Worm (Caenorhabditis elegans): ENCODE results near the gene aqp-2.
A peak's percentile ranks its signal among the peaks of the same experiment; 100 is the strongest.

Gene aqp-2

DNA sequence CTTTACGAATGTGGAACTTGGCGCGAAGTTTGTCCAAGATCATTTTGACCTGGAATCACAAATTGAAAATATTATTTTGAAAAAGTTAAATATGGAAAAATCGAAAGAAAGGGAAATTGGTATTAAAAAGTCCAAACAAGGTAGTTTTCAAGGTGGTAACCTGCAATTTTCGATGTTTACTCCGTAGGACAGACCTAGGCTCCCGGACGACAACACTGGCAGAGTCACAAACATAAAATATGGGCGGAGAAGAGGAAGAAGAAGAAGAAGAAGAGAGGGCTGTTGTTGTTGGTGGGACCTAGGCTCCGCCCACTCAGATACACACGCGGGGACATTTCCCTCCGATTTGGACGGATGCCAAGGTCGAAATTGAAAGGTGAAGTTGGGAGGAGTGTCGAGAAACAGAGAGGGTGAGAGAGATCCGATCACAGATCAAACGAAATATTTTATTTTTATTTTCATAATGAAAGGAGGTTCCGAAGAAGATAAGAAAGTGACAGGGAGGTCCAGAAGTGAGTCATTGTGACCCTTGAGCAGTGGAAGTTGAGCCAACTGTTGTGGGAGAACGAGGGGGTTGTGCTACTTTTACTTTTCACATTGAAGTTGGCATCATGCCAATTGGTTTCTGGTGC lies at the start of gene aqp-2:
Gene aqp-2, minus strand, starts transcription at position 51 of the 632 bp plus-strand sequence.
- no peak for TF ChIP-seq ces-1 (GFP tag; optimal IDR thresholded peaks at IDR 0.05)
- no peak for TF ChIP-seq ceh-43 (GFP tag; optimal IDR thresholded peaks at IDR 0.05)
- peak; percentile 45 for TF ChIP-seq unc-120 (tag; optimal IDR thresholded peaks at IDR 0.05; ENCODE audit: poor library complexity, severe bottlenecking)
- peak; percentile 25 for TF ChIP-seq mep-1 (tag; optimal IDR thresholded peaks at IDR 0.05)
- no peak for TF ChIP-seq nhr-76 (tag; optimal IDR thresholded peaks at IDR 0.05)
- TF ChIP-seq zip-8 (tag; optimal IDR thresholded peaks at IDR 0.05), result no peak
- TF ChIP-seq lin-13 (tag; optimal IDR thresholded peaks at IDR 0.05), result no peak
- TF ChIP-seq bed-3 (GFP tag; optimal IDR thresholded peaks at IDR 0.05), result no peak
- no peak for TF ChIP-seq ceh-39 (tag; optimal IDR thresholded peaks at IDR 0.05)
- TF ChIP-seq unc-62 (GFP tag; optimal IDR thresholded peaks at IDR 0.05), result peak; percentile 88
- no peak for TF ChIP-seq ztf-11 (tag; optimal IDR thresholded peaks at IDR 0.05)
- TF ChIP-seq snpc-4 (tag; optimal IDR thresholded peaks at IDR 0.05), result no peak
- TF ChIP-seq sem-2 (GFP tag; optimal IDR thresholded peaks at IDR 0.05), result no peak
- no peak for TF ChIP-seq ceh-83 (GFP tag; optimal IDR thresholded peaks at IDR 0.05)
- TF ChIP-seq blmp-1 (tag; optimal IDR thresholded peaks at IDR 0.05), result peak; percentile 51
- TF ChIP-seq hlh-1 (tag; optimal IDR thresholded peaks at IDR 0.05), result peak; percentile 72

DNA sequence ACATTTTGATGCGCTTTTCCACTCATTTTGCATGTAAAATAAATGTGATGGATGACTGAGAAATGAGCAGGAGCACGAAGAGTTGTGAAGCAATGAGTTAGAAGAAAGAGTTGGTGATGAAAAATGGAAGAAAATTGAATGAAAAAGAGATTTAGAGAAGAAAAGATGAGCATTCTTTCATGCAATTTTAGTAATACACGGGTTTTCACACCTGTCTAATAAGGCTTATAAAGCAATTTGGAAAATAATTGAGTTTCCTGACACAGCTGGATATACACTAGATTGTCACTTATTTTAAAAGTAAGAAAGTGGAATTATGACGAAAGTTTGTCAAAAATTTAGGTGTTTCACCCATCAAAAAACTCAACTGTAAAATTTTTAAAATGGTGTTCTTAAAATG lies 49.0 kb upstream of the aqp-2 start:
- TF ChIP-seq nhr-237 (tag; optimal IDR thresholded peaks at IDR 0.05), result no peak
- TF ChIP-seq bed-3 (GFP tag; optimal IDR thresholded peaks at IDR 0.05), result no peak
- no peak for TF ChIP-seq cnd-1 (tag; optimal IDR thresholded peaks at IDR 0.05)
- no peak for TF ChIP-seq ceh-39 (tag; optimal IDR thresholded peaks at IDR 0.05)
- peak; percentile 90 for TF ChIP-seq ces-1 (GFP tag; optimal IDR thresholded peaks at IDR 0.05)
- TF ChIP-seq elt-3 (tag; optimal IDR thresholded peaks at IDR 0.05), result no peak
- TF ChIP-seq ztf-11 (tag; optimal IDR thresholded peaks at IDR 0.05), result no peak
- no peak for TF ChIP-seq ceh-83 (GFP tag; optimal IDR thresholded peaks at IDR 0.05)

DNA sequence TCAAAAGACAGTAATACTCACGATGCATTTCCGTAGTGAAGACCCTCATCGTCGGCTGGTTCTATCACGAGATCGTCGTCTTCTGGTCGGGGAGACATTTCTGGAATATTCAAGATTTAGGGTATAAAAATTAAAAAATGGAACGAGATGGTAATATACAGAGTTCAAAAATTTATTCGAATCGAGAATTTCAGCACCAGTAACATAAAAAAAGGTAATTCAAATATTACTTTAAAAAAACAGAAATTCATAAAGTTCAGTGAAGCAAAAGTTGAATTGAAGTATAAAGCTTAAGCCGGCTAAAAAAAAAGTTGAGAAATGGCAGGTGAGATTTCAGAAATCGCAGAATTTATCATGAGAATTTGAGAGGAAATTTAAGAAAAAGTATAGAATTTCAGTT lies 48.4 kb upstream of the aqp-2 start, which contains the start of gene cam-1:
Gene cam-1, minus strand, starts transcription at position 101 of the 400 bp plus-strand sequence.
- no peak for TF ChIP-seq nhr-237 (tag; optimal IDR thresholded peaks at IDR 0.05)
- TF ChIP-seq lin-32 (GFP tag; optimal IDR thresholded peaks at IDR 0.05), result no peak
- TF ChIP-seq flh-1 (GFP tag; optimal IDR thresholded peaks at IDR 0.05), result no peak
- TF ChIP-seq pha-4 (tag; optimal IDR thresholded peaks at IDR 0.05), result no peak
- TF ChIP-seq ham-2 (GFP tag; optimal IDR thresholded peaks at IDR 0.05), result no peak
- TF ChIP-seq nhr-12 (tag; optimal IDR thresholded peaks at IDR 0.05), result no peak
- no peak for TF ChIP-seq cnd-1 (tag; optimal IDR thresholded peaks at IDR 0.05)
- no peak for TF ChIP-seq hlh-1 (tag; optimal IDR thresholded peaks at IDR 0.05)
- TF ChIP-seq unc-62 (GFP tag; optimal IDR thresholded peaks at IDR 0.05), result no peak
- no peak for TF ChIP-seq ces-1 (GFP tag; optimal IDR thresholded peaks at IDR 0.05)
- TF ChIP-seq mls-2 (tag; optimal IDR thresholded peaks at IDR 0.05), result no peak
- no peak for TF ChIP-seq ceh-39 (tag; optimal IDR thresholded peaks at IDR 0.05)
- TF ChIP-seq nhr-76 (tag; optimal IDR thresholded peaks at IDR 0.05), result no peak
- no peak for TF ChIP-seq elt-3 (tag; optimal IDR thresholded peaks at IDR 0.05)

DNA sequence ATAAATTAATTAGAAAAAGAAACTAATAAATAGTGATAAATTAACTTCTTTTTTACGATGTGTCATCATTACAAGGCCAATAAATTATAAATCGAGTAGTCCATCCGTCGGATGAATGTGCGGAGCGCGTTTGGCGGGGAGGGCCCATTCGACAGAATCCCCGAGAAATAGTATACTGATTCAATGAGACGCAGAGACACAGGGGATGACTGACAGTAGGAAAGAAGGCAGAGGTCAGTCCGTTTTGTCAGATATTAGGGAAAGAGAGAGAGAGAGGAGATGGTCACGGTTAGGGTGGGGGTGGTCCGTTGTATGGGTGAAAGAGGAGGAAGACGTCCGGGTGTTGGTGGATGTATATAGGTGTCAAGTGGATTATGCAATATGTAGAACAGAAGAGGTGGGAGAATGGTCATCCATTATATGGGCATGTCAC lies 46.8 kb upstream of the aqp-2 start:
- no peak for TF ChIP-seq bed-3 (GFP tag; optimal IDR thresholded peaks at IDR 0.05)
- TF ChIP-seq ces-1 (GFP tag; optimal IDR thresholded peaks at IDR 0.05), result peak; percentile 33
- peak; percentile 61 for TF ChIP-seq ztf-11 (tag; optimal IDR thresholded peaks at IDR 0.05)
- peak; percentile 20 for TF ChIP-seq sem-2 (GFP tag; optimal IDR thresholded peaks at IDR 0.05)
- no peak for TF ChIP-seq elt-1 (tag; optimal IDR thresholded peaks at IDR 0.05; ENCODE audit: borderline replicate concordance, insufficient read depth)
- TF ChIP-seq ceh-83 (GFP tag; optimal IDR thresholded peaks at IDR 0.05), result no peak
- TF ChIP-seq mab-5 (tag; optimal IDR thresholded peaks at IDR 0.05), result peak; percentile 57
- TF ChIP-seq mls-2 (tag; optimal IDR thresholded peaks at IDR 0.05), result peak; percentile 9
- peak; percentile 50 for TF ChIP-seq tbx-8 (GFP tag; optimal IDR thresholded peaks at IDR 0.05)
- peak; percentile 69 for TF ChIP-seq sptf-1 (tag; optimal IDR thresholded peaks at IDR 0.05)
- TF ChIP-seq hlh-1 (tag; optimal IDR thresholded peaks at IDR 0.05), result peak; percentile 67
- TF ChIP-seq ceh-39 (tag; optimal IDR thresholded peaks at IDR 0.05), result peak; percentile 11
- TF ChIP-seq unc-62 (GFP tag; optimal IDR thresholded peaks at IDR 0.05), result peak; percentile 98
- TF ChIP-seq flh-1 (GFP tag; optimal IDR thresholded peaks at IDR 0.05), result no peak
- TF ChIP-seq lin-13 (tag; optimal IDR thresholded peaks at IDR 0.05), result peak; percentile 39
- TF ChIP-seq zip-8 (tag; optimal IDR thresholded peaks at IDR 0.05), result peak; percentile 2
- TF ChIP-seq cnd-1 (tag; optimal IDR thresholded peaks at IDR 0.05), result peak; percentile 69
- TF ChIP-seq ceh-43 (GFP tag; optimal IDR thresholded peaks at IDR 0.05), result peak; percentile 26
- TF ChIP-seq drap-1 (GFP tag; optimal IDR thresholded peaks at IDR 0.05), result no peak
- TF ChIP-seq lsy-2 (tag; optimal IDR thresholded peaks at IDR 0.05), result no peak
- TF ChIP-seq pha-4 (tag; optimal IDR thresholded peaks at IDR 0.05), result no peak
- TF ChIP-seq nhr-2 (tag; optimal IDR thresholded peaks at IDR 0.05), result peak; percentile 96
- TF ChIP-seq M03D4.4 (tag; optimal IDR thresholded peaks at IDR 0.05), result peak; percentile 50
- peak; percentile 26 for TF ChIP-seq unc-120 (tag; optimal IDR thresholded peaks at IDR 0.05; ENCODE audit: poor library complexity, severe bottlenecking)
- TF ChIP-seq blmp-1 (tag; optimal IDR thresholded peaks at IDR 0.05), result no peak
- no peak for TF ChIP-seq nhr-28 (tag; optimal IDR thresholded peaks at IDR 0.05)

All from whole organism, mixed stage, embryonic.